Worm (Caenorhabditis elegans): ENCODE measurements around the gene Y5F2A.4.

Gene Y5F2A.4

DNA sequence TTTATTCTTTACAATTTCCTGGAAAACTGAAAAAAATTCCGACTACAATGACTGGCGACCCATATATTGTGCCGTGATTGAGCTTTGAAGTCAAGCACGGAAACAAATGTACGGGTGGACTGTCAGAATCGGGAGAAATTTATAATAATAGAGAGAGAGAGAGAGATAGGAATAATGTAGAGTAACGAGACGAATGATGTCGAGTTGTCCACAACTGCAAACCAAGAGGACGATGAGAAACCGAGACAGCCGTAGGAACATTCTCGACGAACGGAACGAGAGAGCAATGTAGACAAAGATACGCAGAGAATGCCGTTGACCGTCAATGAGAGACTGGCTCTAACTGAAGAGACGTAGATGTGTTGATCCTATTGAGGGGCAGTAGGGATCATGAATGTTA lies 50.8 kb downstream of the Y5F2A.4 start (continued):
- TF ChIP-seq ztf-16 (tag; optimal IDR thresholded peaks at IDR 0.05) = peak; percentile 30
- no peak for TF ChIP-seq ceh-19 (GFP tag; optimal IDR thresholded peaks at IDR 0.05)
- no peak for TF ChIP-seq gmeb-2 (tag; optimal IDR thresholded peaks at IDR 0.05)
- peak; percentile 92 for TF ChIP-seq unc-55 (GFP tag; optimal IDR thresholded peaks at IDR 0.05)
- TF ChIP-seq T23F11.4 (GFP tag; optimal IDR thresholded peaks at IDR 0.05) = peak; percentile 11
- TF ChIP-seq ceh-2 (tag; optimal IDR thresholded peaks at IDR 0.05) = peak; percentile 26
- no peak for TF ChIP-seq unc-3 (GFP tag; conservative IDR thresholded peaks at IDR 0.05)
- TF ChIP-seq unc-3 (tag; optimal IDR thresholded peaks at IDR 0.05) = no peak
- TF ChIP-seq ets-4 (tag; optimal IDR thresholded peaks at IDR 0.05) = peak; percentile 33
- no peak for TF ChIP-seq che-1 (tag; optimal IDR thresholded peaks at IDR 0.05)
- no peak for TF ChIP-seq nhr-11 (tag; optimal IDR thresholded peaks at IDR 0.05)
- no peak for TF ChIP-seq fkh-6 (tag; optimal IDR thresholded peaks at IDR 0.05)
- TF ChIP-seq ceh-22 (tag; optimal IDR thresholded peaks at IDR 0.05) = no peak
- peak; percentile 51 for TF ChIP-seq ceh-34 (tag; optimal IDR thresholded peaks at IDR 0.05)
- TF ChIP-seq pax-1 (tag; optimal IDR thresholded peaks at IDR 0.05) = peak; percentile 77
- peak; percentile 27 for TF ChIP-seq syd-9 (tag; optimal IDR thresholded peaks at IDR 0.05)
- TF ChIP-seq ama-1 (optimal IDR thresholded peaks at IDR 0.05) = peak; percentile 69
- TF ChIP-seq K02D7.2 (tag; optimal IDR thresholded peaks at IDR 0.05) = no peak
- TF ChIP-seq madf-2 (tag; optimal IDR thresholded peaks at IDR 0.05) = no peak
- no peak for TF ChIP-seq hlh-15 (tag; optimal IDR thresholded peaks at IDR 0.05)
- peak; percentile 39 for TF ChIP-seq C08G9.2 (tag; optimal IDR thresholded peaks at IDR 0.05)
- TF ChIP-seq ref-2 (tag; optimal IDR thresholded peaks at IDR 0.05) = peak; percentile 66

DNA sequence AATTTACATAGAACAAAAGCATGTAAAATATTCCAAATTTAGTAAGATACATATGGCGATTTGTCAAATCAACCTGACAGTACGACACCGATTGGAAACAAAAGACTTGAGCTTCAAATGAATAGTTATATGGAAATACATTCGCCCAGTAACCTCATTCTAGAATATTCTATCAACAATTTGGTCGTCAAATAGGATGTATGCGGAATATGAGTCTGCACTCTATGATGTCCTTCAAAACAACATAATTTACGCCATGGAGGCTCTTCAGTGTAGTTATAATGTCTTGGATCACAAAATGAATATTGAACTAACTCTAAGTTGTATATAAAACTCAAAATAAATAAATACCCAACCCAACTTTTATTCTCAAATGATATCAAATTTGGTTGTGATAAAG lies 51.7 kb downstream of the Y5F2A.4 start:
- TF ChIP-seq pag-3 (tag; optimal IDR thresholded peaks at IDR 0.05; ENCODE audit: borderline replicate concordance) (no peak), che-1 (tag; optimal IDR thresholded peaks at IDR 0.05) (no peak), gmeb-2 (tag; optimal IDR thresholded peaks at IDR 0.05) (no peak), unc-55 (GFP tag; optimal IDR thresholded peaks at IDR 0.05) (peak; percentile 6), ceh-34 (tag; optimal IDR thresholded peaks at IDR 0.05) (no peak), eyg-1 (tag; optimal IDR thresholded peaks at IDR 0.05) (no peak), pros-1 (tag; optimal IDR thresholded peaks at IDR 0.05) (no peak), ceh-45 (GFP tag; IDR thresholded peaks at IDR 0.05) (no peak), sox-2 (GFP tag; IDR thresholded peaks at IDR 0.05) (no peak)

Measured in whole organism, late embryonic.